Worm (Caenorhabditis elegans) whole organism, L3 larva: ENCODE results near the gene gcy-25.

Experiments used
- R02D3.7 ChIP-seq: fragments of 150-350 bp; optimal IDR thresholded peaks from 2 replicates; lab custom pipeline; 2014; ENCODE audit warnings: missing biosample characterization, missing genetic modification characterization
- ZK546.5 ChIP-seq: sonication (generic microtip); optimal IDR thresholded peaks from 2 replicates; lab custom pipeline; 2017; ENCODE audit warnings: missing biosample characterization, missing genetic modification characterization
- aly-2 ChIP-seq: fragments of 150-350 bp; optimal IDR thresholded peaks from 2 replicates; lab custom pipeline; 2014; ENCODE audit warnings: missing biosample characterization, missing genetic modification characterization
- ama-1 ChIP-seq: fragments of 150-350 bp; optimal IDR thresholded peaks from 2 replicates; lab custom pipeline; 2018
- ceh-16 ChIP-seq: sonication (generic microtip); optimal IDR thresholded peaks from 2 replicates; lab custom pipeline; 2017; ENCODE audit warnings: missing biosample characterization, missing genetic modification characterization
- ceh-28 ChIP-seq: fragments of 150-350 bp; optimal IDR thresholded peaks from 2 replicates; lab custom pipeline; 2014; ENCODE audit warnings: missing biosample characterization, missing genetic modification reagents, missing genetic modification characterization
- ceh-82 ChIP-seq: fragments of 150-350 bp; optimal IDR thresholded peaks from 2 replicates; lab custom pipeline; 2014; ENCODE audit warnings: missing biosample characterization, missing genetic modification characterization
- ceh-9 ChIP-seq: sonication (generic microtip); optimal IDR thresholded peaks from 2 replicates; lab custom pipeline; 2018; ENCODE audit warnings: missing biosample characterization, missing genetic modification characterization
- daf-12 ChIP-seq: fragments of 150-350 bp; optimal IDR thresholded peaks from 2 replicates; lab custom pipeline; 2014; ENCODE audit warnings: missing biosample characterization, missing genetic modification reagents, missing genetic modification characterization
- egl-27 ChIP-seq: sonication (generic microtip); optimal IDR thresholded peaks from 4 replicates; lab custom pipeline; 2017; ENCODE audit warnings: missing biosample characterization, missing genetic modification reagents, missing genetic modification characterization
- egl-5 ChIP-seq: fragments of 150-350 bp; optimal IDR thresholded peaks from 2 replicates; lab custom pipeline; 2017; ENCODE audit warnings: missing biosample characterization, missing genetic modification reagents, missing genetic modification characterization, inconsistent platforms
- elt-1 ChIP-seq: fragments of 150-350 bp; optimal IDR thresholded peaks from 2 replicates; lab custom pipeline; 2014; ENCODE audit warnings: missing biosample characterization, missing genetic modification characterization
- eor-1 ChIP-seq, 2 experiments: fragments of 150-350 bp; optimal IDR thresholded peaks; 2 replicates each; lab custom pipeline; 2014 to 2018; ENCODE audit warnings: missing biosample characterization in 2 of 2, missing genetic modification characterization in 2 of 2
- fkh-10 ChIP-seq: sonication (generic microtip); optimal IDR thresholded peaks from 2 replicates; lab custom pipeline; 2017; ENCODE audit warnings: missing biosample characterization, missing genetic modification reagents, missing genetic modification characterization
- fkh-2 ChIP-seq: fragments of 150-350 bp; optimal IDR thresholded peaks from 2 replicates; lab custom pipeline; 2014; ENCODE audit warnings: missing biosample characterization, missing genetic modification reagents, missing genetic modification characterization
- fos-1 ChIP-seq: fragments of 150-350 bp; optimal IDR thresholded peaks from 2 replicates; lab custom pipeline; 2014; ENCODE audit warnings: missing biosample characterization, missing genetic modification characterization
- hmg-11 ChIP-seq: sonication (generic microtip); optimal IDR thresholded peaks from 2 replicates; lab custom pipeline; 2016; ENCODE audit warnings: missing genetic modification characterization, missing compliant biosample characterization
- jun-1 ChIP-seq: fragments of 150-350 bp; optimal IDR thresholded peaks from 2 replicates; lab custom pipeline; 2014; ENCODE audit warnings: missing biosample characterization, missing genetic modification reagents, missing genetic modification characterization
- nfya-1 ChIP-seq: sonication (generic microtip); optimal IDR thresholded peaks from 2 replicates; lab custom pipeline; 2017; ENCODE audit warnings: missing genetic modification characterization, mild to moderate bottlenecking, missing compliant biosample characterization, antibody characterized with exemption, moderate library complexity; ENCODE audit not compliant: insufficient read depth
- nhr-23 ChIP-seq: fragments of 150-350 bp; optimal IDR thresholded peaks from 2 replicates; lab custom pipeline; 2014; ENCODE audit warnings: missing biosample characterization, missing genetic modification reagents, missing genetic modification characterization
- nhr-25 ChIP-seq: sonication (generic microtip); optimal IDR thresholded peaks from 2 replicates; lab custom pipeline; 2017; ENCODE audit warnings: missing biosample characterization, missing genetic modification characterization
- nhr-28 ChIP-seq: fragments of 150-350 bp; optimal IDR thresholded peaks from 2 replicates; lab custom pipeline; 2014; ENCODE audit warnings: missing biosample characterization, missing genetic modification characterization
- nhr-43 ChIP-seq: sonication (generic microtip); optimal IDR thresholded peaks from 2 replicates; lab custom pipeline; 2016; ENCODE audit warnings: mild to moderate bottlenecking, missing genetic modification characterization, missing compliant biosample characterization; ENCODE audit not compliant: poor library complexity, severe bottlenecking
- nhr-67 ChIP-seq: fragments of 150-350 bp; optimal IDR thresholded peaks from 2 replicates; lab custom pipeline; 2014; ENCODE audit warnings: missing biosample characterization, missing genetic modification characterization
- nhr-76 ChIP-seq: fragments of 150-350 bp; sonication (generic microtip); optimal IDR thresholded peaks from 5 replicates; lab custom pipeline; 2014; ENCODE audit warnings: missing biosample characterization, missing genetic modification characterization
- nhr-77 ChIP-seq: fragments of 150-350 bp; optimal IDR thresholded peaks from 2 replicates; lab custom pipeline; 2014; ENCODE audit warnings: missing biosample characterization, missing genetic modification characterization
- pha-4 ChIP-seq: fragments of 150-350 bp; optimal IDR thresholded peaks from 2 replicates; lab custom pipeline; 2014; ENCODE audit warnings: missing biosample characterization, missing genetic modification reagents, missing genetic modification characterization
- pqm-1 ChIP-seq: fragments of 150-350 bp; optimal IDR thresholded peaks from 2 replicates; lab custom pipeline; 2017; ENCODE audit warnings: missing biosample characterization, missing genetic modification characterization, inconsistent platforms
- skn-1 ChIP-seq: fragments of 150-350 bp; optimal IDR thresholded peaks from 2 replicates; lab custom pipeline; 2014; ENCODE audit warnings: missing biosample characterization, missing genetic modification characterization
- snpc-4 ChIP-seq: fragments of 150-350 bp; optimal IDR thresholded peaks from 2 replicates; lab custom pipeline; 2014; ENCODE audit warnings: missing biosample characterization, missing genetic modification characterization
- tbx-2 ChIP-seq: sonication (generic microtip); optimal IDR thresholded peaks from 2 replicates; lab custom pipeline; 2016; ENCODE audit warnings: mild to moderate bottlenecking, missing genetic modification characterization, missing compliant biosample characterization
- unc-39 ChIP-seq: sonication (generic microtip); optimal IDR thresholded peaks from 4 replicates; lab custom pipeline; 2017; ENCODE audit warnings: missing biosample characterization, missing genetic modification characterization
- unc-62 ChIP-seq: fragments of 150-350 bp; sonication (generic microtip); optimal IDR thresholded peaks from 4 replicates; lab custom pipeline; 2014; ENCODE audit warnings: missing biosample characterization, missing genetic modification reagents, missing genetic modification characterization
- zag-1 ChIP-seq: fragments of 150-350 bp; optimal IDR thresholded peaks from 2 replicates; lab custom pipeline; 2014; ENCODE audit warnings: missing biosample characterization, missing genetic modification characterization
- ztf-11 ChIP-seq: fragments of 150-350 bp; optimal IDR thresholded peaks from 2 replicates; lab custom pipeline; 2014; ENCODE audit warnings: missing biosample characterization, missing genetic modification characterization

gcy-25 gene

ce11 chrIV:15880114-15880513 is 7.4 kb downstream of the gcy-25 start:
- no peak for TF ChIP-seq daf-12 (tag; lab: Kevin White, UChicago)
- TF ChIP-seq fkh-2 (tag; lab: Kevin White, UChicago) = no peak
- no peak for TF ChIP-seq nhr-28
- TF ChIP-seq nhr-25 (tag; lab: Kevin White, UChicago) = no peak
- no peak for TF ChIP-seq egl-5 (tag; lab: Kevin White, UChicago)
- no peak for TF ChIP-seq unc-62 (GFP tag; lab: Kevin White, UChicago)
- TF ChIP-seq egl-27 (tag; lab: Kevin White, UChicago) = no peak
- no peak for TF ChIP-seq ceh-9 (tag; lab: Kevin White, UChicago)
- no peak for TF ChIP-seq fkh-10 (GFP tag; lab: Kevin White, UChicago)
- TF ChIP-seq pqm-1 (tag; lab: Kevin White, UChicago) = no peak
- TF ChIP-seq ztf-11 (tag; lab: Kevin White, UChicago) = no peak
- no peak for TF ChIP-seq ceh-28 (tag; lab: Kevin White, UChicago)
- no peak for TF ChIP-seq snpc-4 (tag; lab: Kevin White, UChicago)
- no peak for TF ChIP-seq unc-39 (tag; lab: Kevin White, UChicago)
- TF ChIP-seq fos-1 = no peak
- no peak for TF ChIP-seq nfya-1 (tag; lab: Kevin White, UChicago)

DNA sequence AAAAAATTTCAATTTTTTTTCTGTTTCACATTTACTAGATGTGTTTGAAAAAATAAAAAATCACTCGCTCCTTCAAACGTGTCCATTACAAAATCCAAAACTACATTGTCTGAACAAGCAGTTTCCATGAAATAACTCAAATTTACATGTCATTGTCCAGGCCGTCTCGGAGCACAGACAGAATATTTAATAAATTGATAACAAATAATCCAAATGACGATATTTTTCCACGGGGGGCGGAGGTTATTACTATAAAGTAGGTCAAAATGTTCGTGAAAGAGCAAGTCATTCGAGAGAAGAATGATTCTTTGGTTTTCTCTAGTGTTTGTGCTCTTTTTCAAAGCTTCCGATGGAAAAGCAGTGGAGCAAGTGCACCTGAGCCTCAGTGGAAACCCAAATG is 11.2 kb downstream of the gcy-25 start, which contains the start of gene Y105C5B.3:
Gene Y105C5B.3 (plus strand): TSS at position 301 of the 400 bp plus-strand sequence.
- TF ChIP-seq ama-1 (lab: Kevin White, UChicago) = no peak
- TF ChIP-seq ceh-82 (tag; lab: Kevin White, UChicago) = no peak
- TF ChIP-seq nfya-1 (tag; lab: Kevin White, UChicago) = no peak
- TF ChIP-seq zag-1 (tag; lab: Kevin White, UChicago) = no peak
- TF ChIP-seq ZK546.5 = no peak
- no peak for TF ChIP-seq tbx-2 (tag; lab: Kevin White, UChicago)
- TF ChIP-seq nhr-67 (tag; lab: Kevin White, UChicago) = no peak
- no peak for TF ChIP-seq skn-1 (tag; lab: Kevin White, UChicago)
- no peak for TF ChIP-seq egl-5 (tag; lab: Kevin White, UChicago)
- no peak for TF ChIP-seq pqm-1 (tag; lab: Kevin White, UChicago)
- no peak for TF ChIP-seq nhr-23
- TF ChIP-seq R02D3.7 = no peak
- no peak for TF ChIP-seq nhr-43 (tag; lab: Kevin White, UChicago)
- no peak for TF ChIP-seq fos-1
- no peak for TF ChIP-seq nhr-77 (tag; lab: Kevin White, UChicago)
- no peak for TF ChIP-seq eor-1 (tag; optimal IDR thresholded peaks at IDR 0.05; lab: Kevin White, UChicago)
- no peak for TF ChIP-seq unc-62 (GFP tag; lab: Kevin White, UChicago)
- TF ChIP-seq jun-1 = no peak
- no peak for TF ChIP-seq nhr-28
- no peak for TF ChIP-seq fkh-10 (GFP tag; lab: Kevin White, UChicago)

- TF ChIP-seq elt-1 (tag; lab: Kevin White, UChicago) = no peak
- no peak for TF ChIP-seq unc-39 (tag; lab: Kevin White, UChicago)
- no peak for TF ChIP-seq pqm-1 (tag; lab: Kevin White, UChicago)
- TF ChIP-seq ceh-28 (tag; lab: Kevin White, UChicago) = no peak
- TF ChIP-seq nhr-43 (tag; lab: Kevin White, UChicago) = no peak
- no peak for TF ChIP-seq nhr-23
- no peak for TF ChIP-seq aly-2 (tag; lab: Kevin White, UChicago)
- no peak for TF ChIP-seq skn-1 (tag; lab: Kevin White, UChicago)
- no peak for TF ChIP-seq pha-4 (tag; lab: Kevin White, UChicago)
- TF ChIP-seq hmg-11 (tag; lab: Kevin White, UChicago) = no peak
- TF ChIP-seq, all 47 proteins: peak for 0
Measured at ce11 chrIV:15894133-15894532, 21.4 kb downstream of the gcy-25 start, which contains the start of gene srv-14. Gene srv-14, minus strand, starts transcription at chrIV:15894233.

ce11 chrIV:15894819-15895218 is 22.1 kb downstream of the gcy-25 start:
- no peak for TF ChIP-seq ama-1 (lab: Kevin White, UChicago)
- no peak for TF ChIP-seq nhr-77 (tag; lab: Kevin White, UChicago)
- no peak for TF ChIP-seq ceh-82 (tag; lab: Kevin White, UChicago)
- no peak for TF ChIP-seq fkh-10 (GFP tag; lab: Kevin White, UChicago)
- TF ChIP-seq daf-12 (tag; lab: Kevin White, UChicago) = no peak
- TF ChIP-seq, all 47 proteins: peak for 0

ce11 chrIV:15900158-15900557 is 27.4 kb downstream of the gcy-25 start:
- TF ChIP-seq nhr-76 (tag; lab: Kevin White, UChicago) (no peak), aly-2 (tag; lab: Kevin White, UChicago) (no peak), ceh-82 (tag; lab: Kevin White, UChicago) (no peak), fos-1 (no peak), fkh-10 (GFP tag; lab: Kevin White, UChicago) (no peak), hmg-11 (tag; lab: Kevin White, UChicago) (no peak), nfya-1 (tag; lab: Kevin White, UChicago) (no peak), nhr-25 (tag; lab: Kevin White, UChicago) (no peak), pha-4 (tag; lab: Kevin White, UChicago) (no peak), elt-1 (tag; lab: Kevin White, UChicago) (no peak), ceh-16 (no peak), nhr-23 (no peak), zag-1 (tag; lab: Kevin White, UChicago) (no peak), unc-39 (tag; lab: Kevin White, UChicago) (no peak), nhr-28 (no peak), ceh-28 (tag; lab: Kevin White, UChicago) (no peak), jun-1 (no peak)
